Fruit fly (Drosophila melanogaster) whole organism, embryonic: ENCODE measurements around the gene fwe.

ENCODE experiments used
- Atf-2 ChIP-seq: fragments of 200-800 bp; sonication (Bioruptor generic); optimal IDR thresholded peaks from 2 replicates; lab custom pipeline; 2016; ENCODE audit warnings: missing biosample characterization, missing genetic modification characterization
- BEAF-32 ChIP-seq: fragments of 200-800 bp; sonication (Bioruptor generic); optimal IDR thresholded peaks from 3 replicates; lab custom pipeline; 2017; ENCODE audit warnings: missing biosample characterization, missing genetic modification characterization, mild to moderate bottlenecking, moderate library complexity, missing genetic modification reagents
- Bgb ChIP-seq: fragments of 200-800 bp; sonication (Bioruptor generic); IDR thresholded peaks from 2 replicates; pipeline ENCODE4 v1.3.6; 2022; ENCODE audit warnings: missing biosample characterization, missing genetic modification characterization; ENCODE audit not compliant: partially characterized antibody
- CG10147 ChIP-seq: fragments of 200-800 bp; sonication (Bioruptor generic); optimal IDR thresholded peaks from 2 replicates; lab custom pipeline; 2019; ENCODE audit warnings: missing biosample characterization, mild to moderate bottlenecking, missing genetic modification characterization, moderate library complexity
- CG10209 ChIP-seq: fragments of 200-800 bp; sonication (Bioruptor generic); optimal IDR thresholded peaks from 3 replicates; lab custom pipeline; 2017; ENCODE audit warnings: missing biosample characterization, mild to moderate bottlenecking, missing genetic modification characterization, missing genetic modification reagents
- CG1024 ChIP-seq: fragments of 200-800 bp; sonication (Bioruptor generic); IDR thresholded peaks from 2 replicates; pipeline ENCODE4 v1.3.6; 2022; ENCODE audit warnings: missing biosample characterization, missing genetic modification characterization
- CG12071 ChIP-seq: fragments of 200-800 bp; sonication (Bioruptor generic); optimal IDR thresholded peaks from 3 replicates; lab custom pipeline; 2018; ENCODE audit warnings: missing biosample characterization, mild to moderate bottlenecking, missing genetic modification characterization
- CG12659 ChIP-seq: fragments of 200-800 bp; sonication (Bioruptor generic); optimal IDR thresholded peaks from 3 replicates; lab custom pipeline; 2017; ENCODE audit warnings: mild to moderate bottlenecking, missing biosample characterization, missing genetic modification reagents, missing genetic modification characterization
- CG14441 ChIP-seq: fragments of 200-800 bp; sonication (Bioruptor generic); IDR thresholded peaks from 2 replicates; pipeline ENCODE4 v1.3.6; 2022; ENCODE audit warnings: missing biosample characterization, missing genetic modification characterization
- CG14710 ChIP-seq: fragments of 200-800 bp; sonication (Bioruptor generic); optimal IDR thresholded peaks from 3 replicates; lab custom pipeline; 2019; ENCODE audit warnings: missing biosample characterization, mild to moderate bottlenecking, missing genetic modification characterization, moderate library complexity
- CG16815 ChIP-seq: fragments of 200-800 bp; sonication (Bioruptor generic); optimal IDR thresholded peaks from 3 replicates; lab custom pipeline; 2017; ENCODE audit warnings: missing biosample characterization, mild to moderate bottlenecking, missing genetic modification characterization
- CG16863 ChIP-seq: fragments of 200-800 bp; sonication (Bioruptor generic); optimal IDR thresholded peaks from 3 replicates; lab custom pipeline; 2016; ENCODE audit warnings: missing biosample characterization, missing genetic modification characterization
- CG17328 ChIP-seq: fragments of 200-800 bp; sonication (Bioruptor generic); IDR thresholded peaks from 2 replicates; pipeline ENCODE4 v1.3.6; 2022; ENCODE audit warnings: missing biosample characterization, missing genetic modification characterization
- CG17568 ChIP-seq: fragments of 200-800 bp; sonication (Bioruptor generic); optimal IDR thresholded peaks from 2 replicates; lab custom pipeline; 2018; ENCODE audit warnings: missing biosample characterization, mild to moderate bottlenecking, missing genetic modification characterization, moderate library complexity
- CG18011 ChIP-seq: fragments of 200-800 bp; sonication (Bioruptor generic); optimal IDR thresholded peaks from 2 replicates; lab custom pipeline; 2017; ENCODE audit warnings: missing biosample characterization, missing genetic modification characterization, mild to moderate bottlenecking, moderate library complexity, missing genotype
- CG18262 ChIP-seq: fragments of 200-800 bp; optimal IDR thresholded peaks from 3 replicates; lab custom pipeline; 2019; ENCODE audit warnings: missing biosample characterization, mild to moderate bottlenecking, missing genetic modification characterization, moderate library complexity
- CG1832 ChIP-seq: fragments of 200-800 bp; sonication (Bioruptor generic); optimal IDR thresholded peaks from 2 replicates; lab custom pipeline; 2017; ENCODE audit warnings: missing biosample characterization, mild to moderate bottlenecking, missing genetic modification characterization, inconsistent platforms
- CG2199 ChIP-seq: fragments of 200-800 bp; sonication (Bioruptor generic); IDR thresholded peaks from 3 replicates; pipeline ENCODE4 v1.3.6; 2022; ENCODE audit warnings: missing biosample characterization, missing genetic modification characterization
- CG30020 ChIP-seq: fragments of 200-800 bp; optimal IDR thresholded peaks from 2 replicates; lab custom pipeline; 2019; ENCODE audit warnings: missing biosample characterization, mild to moderate bottlenecking, missing genetic modification characterization, moderate library complexity
- CG3065 ChIP-seq: fragments of 200-800 bp; sonication (Bioruptor generic); optimal IDR thresholded peaks from 2 replicates; lab custom pipeline; 2016; ENCODE audit warnings: missing biosample characterization, missing genetic modification characterization
- CG3163 ChIP-seq: fragments of 200-800 bp; sonication (Bioruptor generic); optimal IDR thresholded peaks from 3 replicates; lab custom pipeline; 2016; ENCODE audit warnings: missing biosample characterization, missing genetic modification characterization
- CG33557 ChIP-seq: fragments of 200-800 bp; sonication (Bioruptor generic); optimal IDR thresholded peaks from 2 replicates; lab custom pipeline; 2019; ENCODE audit warnings: missing biosample characterization, mild to moderate bottlenecking, missing genetic modification characterization, moderate library complexity
- CG34422 ChIP-seq: fragments of 200-800 bp; sonication (Bioruptor generic); IDR thresholded peaks from 3 replicates; pipeline ENCODE4 v1.3.6; 2022; ENCODE audit warnings: missing biosample characterization, missing genetic modification characterization
- CG4404 ChIP-seq: fragments of 200-800 bp; sonication (Bioruptor generic); IDR thresholded peaks from 2 replicates; pipeline ENCODE4 v1.3.6; 2022; ENCODE audit warnings: missing biosample characterization, missing genetic modification characterization
- CG4617 ChIP-seq: fragments of 200-800 bp; sonication (Bioruptor generic); optimal IDR thresholded peaks from 3 replicates; lab custom pipeline; 2016; ENCODE audit warnings: missing biosample characterization, missing genetic modification characterization, borderline replicate concordance
- CG7271 ChIP-seq: fragments of 200-800 bp; sonication (Bioruptor generic); optimal IDR thresholded peaks from 2 replicates; lab custom pipeline; 2018; ENCODE audit warnings: missing biosample characterization, mild to moderate bottlenecking, missing genetic modification characterization, moderate library complexity
- CoRest ChIP-seq: fragments of 200-800 bp; sonication (Bioruptor generic); optimal IDR thresholded peaks from 3 replicates; lab custom pipeline; 2018; ENCODE audit warnings: missing biosample characterization, mild to moderate bottlenecking, missing genetic modification characterization, moderate library complexity
- Doc2 ChIP-seq: fragments of 200-800 bp; sonication (Bioruptor generic); IDR thresholded peaks from 2 replicates; pipeline ENCODE4 v1.3.6; 2022; ENCODE audit warnings: missing biosample characterization, missing genetic modification characterization
- Ets97D ChIP-seq: fragments of 200-800 bp; sonication (Bioruptor generic); optimal IDR thresholded peaks from 3 replicates; lab custom pipeline; 2016; ENCODE audit warnings: missing biosample characterization, missing genetic modification characterization
- MTF-1 ChIP-seq: fragments of 200-800 bp; sonication (Bioruptor generic); optimal IDR thresholded peaks from 2 replicates; lab custom pipeline; 2018; ENCODE audit warnings: missing biosample characterization, mild to moderate bottlenecking, missing genetic modification characterization, borderline replicate concordance
- Mad ChIP-seq: fragments of 200-800 bp; sonication (Bioruptor generic); optimal IDR thresholded peaks from 2 replicates; lab custom pipeline; 2016; ENCODE audit warnings: missing biosample characterization, missing genetic modification characterization
- bab2 ChIP-seq: fragments of 200-800 bp; sonication (Bioruptor generic); optimal IDR thresholded peaks from 2 replicates; lab custom pipeline; 2016; ENCODE audit warnings: missing biosample characterization, missing genetic modification characterization
- bbx ChIP-seq: fragments of 200-800 bp; sonication (Bioruptor generic); IDR thresholded peaks from 2 replicates; pipeline ENCODE4 v1.3.6; 2022; ENCODE audit warnings: missing biosample characterization, missing genetic modification characterization; ENCODE audit not compliant: partially characterized antibody
- dimm ChIP-seq: fragments of 200-800 bp; sonication (Bioruptor generic); IDR thresholded peaks from 2 replicates; pipeline ENCODE4 v1.3.6; 2022; ENCODE audit warnings: missing biosample characterization, missing genetic modification characterization
- disco-r ChIP-seq: fragments of 200-800 bp; sonication (Bioruptor generic); optimal IDR thresholded peaks from 2 replicates; lab custom pipeline; 2016; ENCODE audit warnings: missing biosample characterization, missing genetic modification characterization
- fru ChIP-seq: fragments of >200 bp; optimal IDR thresholded peaks from 2 replicates; lab custom pipeline; 2017
- fu2 ChIP-seq: fragments of 200-800 bp; sonication (Bioruptor generic); optimal IDR thresholded peaks from 2 replicates; lab custom pipeline; 2016; ENCODE audit warnings: missing biosample characterization, missing genetic modification characterization
- gsb ChIP-seq: fragments of 200-800 bp; sonication (Bioruptor generic); IDR thresholded peaks from 2 replicates; pipeline ENCODE4 v1.3.6; 2022; ENCODE audit warnings: missing biosample characterization, missing genetic modification characterization
- her ChIP-seq: fragments of 200-800 bp; sonication (Bioruptor generic); optimal IDR thresholded peaks from 2 replicates; lab custom pipeline; 2016; ENCODE audit warnings: missing biosample characterization, missing genetic modification characterization
- ind ChIP-seq: fragments of 200-800 bp; sonication (Bioruptor generic); optimal IDR thresholded peaks from 3 replicates; lab custom pipeline; 2016; ENCODE audit warnings: missing biosample characterization, missing genetic modification characterization
- ken ChIP-seq: fragments of 200-800 bp; sonication (Bioruptor generic); IDR thresholded peaks from 3 replicates; pipeline ENCODE4 v1.3.6; 2022; ENCODE audit warnings: missing biosample characterization, missing genetic modification characterization
- slbo ChIP-seq: fragments of 200-800 bp; sonication (Bioruptor generic); IDR thresholded peaks from 2 replicates; pipeline ENCODE4 v1.3.6; 2022; ENCODE audit warnings: missing biosample characterization, missing genetic modification characterization
- stc ChIP-seq: fragments of 200-800 bp; sonication (Bioruptor generic); IDR thresholded peaks from 2 replicates; pipeline ENCODE4 v1.3.6; 2022; ENCODE audit warnings: missing biosample characterization, missing genetic modification characterization
- stwl ChIP-seq: fragments of 200-800 bp; sonication (Bioruptor generic); optimal IDR thresholded peaks from 3 replicates; lab custom pipeline; 2018; ENCODE audit warnings: missing biosample characterization, mild to moderate bottlenecking, missing genetic modification characterization, moderate library complexity
- tna ChIP-seq: fragments of 200-800 bp; sonication (Bioruptor generic); IDR thresholded peaks from 2 replicates; pipeline ENCODE4 v1.3.6; 2022; ENCODE audit warnings: missing biosample characterization, missing genetic modification characterization; ENCODE audit not compliant: partially characterized antibody
- ttk ChIP-seq: fragments of 200-800 bp; sonication (Bioruptor generic); IDR thresholded peaks from 2 replicates; pipeline ENCODE4 v2.1.2; 2022; ENCODE audit warnings: missing biosample characterization, missing genetic modification characterization
- unc-4 ChIP-seq: fragments of 200-800 bp; sonication (Bioruptor generic); IDR thresholded peaks from 2 replicates; pipeline ENCODE4 v1.3.6; 2022; ENCODE audit warnings: missing biosample characterization, missing genetic modification characterization; ENCODE audit not compliant: partially characterized antibody
- vnd ChIP-seq: fragments of 200-800 bp; sonication (Bioruptor generic); IDR thresholded peaks from 3 replicates; pipeline ENCODE4 v1.3.6; 2022; ENCODE audit warnings: missing biosample characterization, missing genetic modification characterization; ENCODE audit not compliant: partially characterized antibody
- zfh2 ChIP-seq: fragments of 200-800 bp; sonication (Bioruptor generic); optimal IDR thresholded peaks from 2 replicates; lab custom pipeline; 2016; ENCODE audit warnings: missing biosample characterization, missing genetic modification characterization

fwe gene

DNA sequence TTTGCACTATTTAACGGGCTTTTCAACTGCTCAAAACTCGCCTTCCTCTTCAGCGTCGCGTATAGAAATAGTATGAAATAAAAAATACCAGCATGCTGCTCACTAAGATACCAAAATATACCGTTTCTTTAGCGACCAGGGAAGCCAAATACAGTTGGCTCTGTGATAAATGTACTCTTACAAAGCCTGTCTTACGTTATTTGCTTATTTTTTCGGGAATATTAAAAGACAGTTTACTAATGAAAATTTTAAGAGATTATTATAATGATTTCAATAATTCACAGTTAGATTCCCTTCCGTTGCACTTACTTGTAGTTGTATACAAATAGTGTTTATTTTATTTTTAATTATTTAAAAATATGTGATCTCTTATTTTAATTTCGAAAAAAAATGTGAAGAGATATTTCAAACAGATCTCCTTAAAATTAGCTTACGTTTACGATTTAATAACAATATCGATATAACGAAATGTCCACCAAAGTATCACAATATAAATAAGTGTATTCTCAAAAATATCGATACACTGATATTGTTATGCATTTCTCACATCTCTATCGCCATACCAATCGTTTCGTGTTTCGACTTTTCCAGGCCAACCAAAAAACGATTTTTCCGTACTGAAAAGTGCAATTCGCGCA, 10.3 kb upstream of the fwe start, which contains the start of the genes DCP2 and dbo (continued):
- TF ChIP-seq CG7271 (tag; lab: Kevin White, UChicago) (peak; percentile 6), CG16815 (GFP tag; lab: Kevin White, UChicago) (peak; percentile 54), CG16863 (peak; percentile 24), vnd (GFP tag; lab: Robert Waterston, UW) (peak; percentile 85), CG3163 (GFP tag; lab: Kevin White, UChicago) (no peak), unc-4 (GFP tag; lab: Robert Waterston, UW) (peak; percentile 81), BEAF-32 (GFP tag; lab: Kevin White, UChicago) (peak; percentile 87), CG18262 (tag; lab: Kevin White, UChicago) (peak; percentile 68), CG34422 (GFP tag; lab: Robert Waterston, UW) (no peak), CG12071 (GFP tag; lab: Kevin White, UChicago) (no peak), ind (GFP tag; lab: Kevin White, UChicago) (peak; percentile 66), fru (lab: Kevin White, UChicago) (no peak), CG14441 (peak; percentile 64), Mad (no peak), CG17328 (GFP tag; lab: Robert Waterston, UW) (peak; percentile 49; the same call in 1 of the 2 replicates), stc (GFP tag; lab: Robert Waterston, UW) (peak; percentile 44; the same call in 1 of the 2 replicates), zfh2 (GFP tag; lab: Kevin White, UChicago) (peak; percentile 74), bab2 (GFP tag; lab: Kevin White, UChicago) (no peak), CG10209 (GFP tag; lab: Kevin White, UChicago) (peak; percentile 65), dimm (GFP tag; lab: Robert Waterston, UW) (no peak), CG12659 (GFP tag; lab: Kevin White, UChicago) (peak; percentile 62), CG33557 (GFP tag; lab: Kevin White, UChicago) (peak; percentile 32), gsb (GFP tag; lab: Robert Waterston, UW) (no peak), ttk (GFP tag; lab: Robert Waterston, UW) (0 out of 2 replicates have a peak, but pooled peaks have one; percentile 34), CG30020 (peak; percentile 69), disco-r (GFP tag; lab: Kevin White, UChicago) (no peak), CG18011 (GFP tag; lab: Kevin White, UChicago) (peak; percentile 43), bbx (GFP tag; lab: Robert Waterston, UW) (peak; percentile 88), ken (GFP tag; lab: Robert Waterston, UW) (peak; percentile 60; the same call in 2 of the 3 replicates), CG4617 (GFP tag; lab: Kevin White, UChicago) (no peak), her (no peak), CoRest (tag; lab: Kevin White, UChicago) (peak; percentile 83), tna (peak; percentile 67), fu2 (GFP tag; lab: Kevin White, UChicago) (peak; percentile 50), Atf-2 (peak; percentile 1), CG3065 (no peak), Ets97D (GFP tag; lab: Kevin White, UChicago) (no peak), CG2199 (no peak), MTF-1 (GFP tag; lab: Kevin White, UChicago) (no peak), CG14710 (peak; percentile 81), CG10147 (peak; percentile 12), CG17568 (no peak), slbo (GFP tag; lab: Robert Waterston, UW) (peak; percentile 87), CG4404 (0 out of 2 replicates have a peak, but pooled peaks have one; percentile 19), Bgb (GFP tag; lab: Robert Waterston, UW) (peak; percentile 86), stwl (tag; lab: Kevin White, UChicago) (peak; percentile 27), Doc2 (no peak), CG1024 (GFP tag; lab: Robert Waterston, UW) (0 out of 2 replicates have a peak, but pooled peaks have one; percentile 0), CG1832 (GFP tag; lab: Kevin White, UChicago) (no peak)
